Worm (Caenorhabditis elegans) whole organism, L1 larva: Measurements from ENCODE around the gene wht-7.

ENCODE experiments used
- C16A3.4 ChIP-seq: fragments of 150-350 bp; optimal IDR thresholded peaks from 2 replicates; lab custom pipeline; 2014; ENCODE audit warnings: missing biosample characterization, missing genetic modification characterization
- aly-2 ChIP-seq: fragments of 150-350 bp; optimal IDR thresholded peaks from 2 replicates; lab custom pipeline; 2014; ENCODE audit warnings: missing biosample characterization, missing genetic modification characterization
- blmp-1 ChIP-seq: fragments of 150-350 bp; optimal IDR thresholded peaks from 2 replicates; lab custom pipeline; 2014; ENCODE audit warnings: missing biosample characterization, missing genetic modification characterization
- ceh-88 ChIP-seq: fragments of 200-800 bp; sonication (Bioruptor generic); IDR thresholded peaks from 2 replicates; pipeline ENCODE4 v1.3.6; 2022; ENCODE audit warnings: missing genetic modification characterization, missing compliant biosample characterization
- ces-1 ChIP-seq: fragments of 150-350 bp; optimal IDR thresholded peaks from 2 replicates; lab custom pipeline; 2014; ENCODE audit warnings: missing biosample characterization, missing genetic modification reagents, missing genetic modification characterization
- dsc-1 ChIP-seq: sonication (generic microtip); optimal IDR thresholded peaks from 2 replicates; lab custom pipeline; 2016; ENCODE audit warnings: mild to moderate bottlenecking, missing genetic modification characterization, missing compliant biosample characterization
- efl-1 ChIP-seq, 4 experiments: fragments of 150-350 bp; optimal IDR thresholded peaks in 3 of 4; peaks in 1 of 4; 1 replicate in 1 of 4; 2 replicates in 3 of 4; lab custom pipeline; 2014; ENCODE audit warnings: missing biosample characterization in 2 of 4, missing genetic modification characterization in 2 of 4, missing genetic modification reagents in 2 of 4
- efl-3 ChIP-seq: fragments of 200-800 bp; sonication (Bioruptor generic); optimal IDR thresholded peaks from 2 replicates; lab custom pipeline; 2018; ENCODE audit warnings: mild to moderate bottlenecking, missing genetic modification characterization, missing compliant biosample characterization
- elt-2 ChIP-seq: sonication (generic microtip); optimal IDR thresholded peaks from 2 replicates; lab custom pipeline; 2016; ENCODE audit warnings: missing genetic modification characterization, mild to moderate bottlenecking, inconsistent platforms, missing compliant biosample characterization, missing genetic modification reagents
- fos-1 ChIP-seq: fragments of 150-350 bp; optimal IDR thresholded peaks from 2 replicates; lab custom pipeline; 2014; ENCODE audit warnings: missing biosample characterization, missing genetic modification characterization
- grh-1 ChIP-seq: fragments of 200-800 bp; sonication (Bioruptor generic); IDR thresholded peaks from 2 replicates; pipeline ENCODE4 v1.3.6; 2022; ENCODE audit warnings: missing genetic modification reagents, missing genetic modification characterization, missing compliant biosample characterization
- hpl-2 ChIP-seq: fragments of 150-350 bp; optimal IDR thresholded peaks from 2 replicates; lab custom pipeline; 2014; ENCODE audit warnings: missing biosample characterization, missing genetic modification reagents, missing genetic modification characterization
- irx-1 ChIP-seq: sonication (generic microtip); optimal IDR thresholded peaks from 2 replicates; lab custom pipeline; 2016; ENCODE audit warnings: missing genetic modification characterization, missing compliant biosample characterization
- jun-1 ChIP-seq: fragments of 150-350 bp; optimal IDR thresholded peaks from 2 replicates; lab custom pipeline; 2014; ENCODE audit warnings: missing biosample characterization, missing genetic modification reagents, missing genetic modification characterization
- lin-13 ChIP-seq: fragments of 150-350 bp; optimal IDR thresholded peaks from 2 replicates; lab custom pipeline; 2014; ENCODE audit warnings: missing biosample characterization, missing genetic modification reagents, missing genetic modification characterization
- lin-14 ChIP-seq: fragments of 200-800 bp; sonication (Bioruptor generic); optimal IDR thresholded peaks from 2 replicates; lab custom pipeline; 2018; ENCODE audit warnings: mild to moderate bottlenecking, missing genetic modification characterization, moderate library complexity, missing compliant biosample characterization
- lin-15B ChIP-seq: fragments of 150-350 bp; sonication (generic microtip); optimal IDR thresholded peaks from 3 replicates; lab custom pipeline; 2014; ENCODE audit warnings: missing biosample characterization, missing genetic modification characterization
- lin-35 ChIP-seq, 2 experiments: fragments of 150-350 bp; optimal IDR thresholded peaks; 2 replicates each; lab custom pipeline; 2014; ENCODE audit warnings: missing biosample characterization in 2 of 2, missing genetic modification characterization in 2 of 2, missing genetic modification reagents in 2 of 2
- lsy-2 ChIP-seq, 2 experiments: fragments of 150-350 bp; optimal IDR thresholded peaks; 2 replicates each; lab custom pipeline; 2014; ENCODE audit warnings: missing biosample characterization in 2 of 2, missing genetic modification characterization in 2 of 2
- mdl-1 ChIP-seq, 2 experiments: fragments of 150-350 bp; optimal IDR thresholded peaks; 2 replicates each; lab custom pipeline; 2014 to 2017; ENCODE audit warnings: missing biosample characterization in 2 of 2, missing genetic modification characterization in 2 of 2, inconsistent platforms in 1 of 2
- mef-2 ChIP-seq: fragments of 150-350 bp; optimal IDR thresholded peaks from 2 replicates; lab custom pipeline; 2014; ENCODE audit warnings: missing biosample characterization, missing genetic modification characterization
- mep-1 ChIP-seq: fragments of 150-350 bp; optimal IDR thresholded peaks from 2 replicates; lab custom pipeline; 2014; ENCODE audit warnings: missing biosample characterization, missing genetic modification characterization
- nhr-12 ChIP-seq: sonication (generic microtip); optimal IDR thresholded peaks from 2 replicates; lab custom pipeline; 2017; ENCODE audit warnings: missing biosample characterization, missing genetic modification characterization
- nhr-19 ChIP-seq: fragments of 200-800 bp; sonication (Bioruptor generic); conservative IDR thresholded peaks from 2 replicates; pipeline ENCODE4 v1.3.6; 2022; ENCODE audit warnings: missing genetic modification characterization, missing compliant biosample characterization
- nhr-20 ChIP-seq: sonication (generic microtip); optimal IDR thresholded peaks from 2 replicates; lab custom pipeline; 2016; ENCODE audit warnings: mild to moderate bottlenecking, missing genetic modification characterization, missing compliant biosample characterization
- nhr-237 ChIP-seq: fragments of 150-350 bp; optimal IDR thresholded peaks from 2 replicates; lab custom pipeline; 2014; ENCODE audit warnings: missing biosample characterization, missing genetic modification characterization
- nhr-28 ChIP-seq: fragments of 150-350 bp; optimal IDR thresholded peaks from 2 replicates; lab custom pipeline; 2014; ENCODE audit warnings: missing biosample characterization, missing genetic modification characterization
- nhr-47 ChIP-seq: sonication (generic microtip); optimal IDR thresholded peaks from 2 replicates; lab custom pipeline; 2016; ENCODE audit warnings: mild to moderate bottlenecking, missing genetic modification characterization, moderate library complexity, missing compliant biosample characterization
- nhr-71 ChIP-seq: sonication (generic microtip); optimal IDR thresholded peaks from 2 replicates; lab custom pipeline; 2016; ENCODE audit warnings: mild to moderate bottlenecking, missing genetic modification characterization, moderate library complexity, missing compliant biosample characterization
- nhr-77 ChIP-seq: fragments of 150-350 bp; optimal IDR thresholded peaks from 2 replicates; lab custom pipeline; 2014; ENCODE audit warnings: missing biosample characterization, missing genetic modification characterization
- nhr-84 ChIP-seq: sonication (generic microtip); optimal IDR thresholded peaks from 2 replicates; lab custom pipeline; 2017; ENCODE audit warnings: missing biosample characterization, missing genetic modification characterization
- nhr-85 ChIP-seq: sonication (generic microtip); peaks from one replicate; lab custom pipeline; 2016; ENCODE audit warnings: missing genetic modification characterization, inconsistent platforms, missing compliant biosample characterization
- nhr-90 ChIP-seq: sonication (generic microtip); optimal IDR thresholded peaks from 2 replicates; lab custom pipeline; 2016; ENCODE audit warnings: mild to moderate bottlenecking, missing genetic modification characterization, missing compliant biosample characterization; ENCODE audit not compliant: poor library complexity
- pax-3 ChIP-seq: fragments of 200-800 bp; sonication (Bioruptor generic); optimal IDR thresholded peaks from 2 replicates; lab custom pipeline; 2018; ENCODE audit warnings: mild to moderate bottlenecking, missing genetic modification characterization, moderate library complexity, missing compliant biosample characterization
- pqm-1 ChIP-seq: sonication (generic microtip); optimal IDR thresholded peaks from 3 replicates; lab custom pipeline; 2017; ENCODE audit warnings: missing biosample characterization, missing genetic modification characterization
- rnt-1 ChIP-seq: sonication (generic microtip); optimal IDR thresholded peaks from 2 replicates; lab custom pipeline; 2016; ENCODE audit warnings: mild to moderate bottlenecking, missing genetic modification characterization, moderate library complexity, missing compliant biosample characterization
- skn-1 ChIP-seq: fragments of 150-350 bp; optimal IDR thresholded peaks from 2 replicates; lab custom pipeline; 2014; ENCODE audit warnings: missing biosample characterization, missing genetic modification characterization
- snpc-4 ChIP-seq: fragments of 150-350 bp; optimal IDR thresholded peaks from 2 replicates; lab custom pipeline; 2014; ENCODE audit warnings: missing biosample characterization, missing genetic modification characterization
- sox-4 ChIP-seq: sonication (generic microtip); optimal IDR thresholded peaks from 2 replicates; lab custom pipeline; 2016; ENCODE audit warnings: missing genetic modification characterization, missing compliant biosample characterization
- sup-37 ChIP-seq: fragments of 200-800 bp; sonication (Bioruptor generic); optimal IDR thresholded peaks from 2 replicates; lab custom pipeline; 2018; ENCODE audit warnings: mild to moderate bottlenecking, missing genetic modification characterization, missing compliant biosample characterization
- swsn-7 ChIP-seq: sonication (generic microtip); optimal IDR thresholded peaks from 2 replicates; lab custom pipeline; 2016; ENCODE audit warnings: missing genetic modification characterization, missing compliant biosample characterization
- unc-130 ChIP-seq: fragments of 150-350 bp; optimal IDR thresholded peaks from 2 replicates; lab custom pipeline; 2017; ENCODE audit warnings: missing biosample characterization, missing genetic modification characterization, inconsistent platforms
- unc-30 ChIP-seq: sonication (generic microtip); optimal IDR thresholded peaks from 2 replicates; lab custom pipeline; 2017; ENCODE audit warnings: missing biosample characterization, missing genetic modification characterization
- unc-62 ChIP-seq: fragments of 150-350 bp; optimal IDR thresholded peaks from 2 replicates; lab custom pipeline; 2014; ENCODE audit warnings: missing biosample characterization, missing genetic modification reagents, missing genetic modification characterization
- unc-98 ChIP-seq: fragments of 200-800 bp; sonication (Bioruptor generic); IDR thresholded peaks from 2 replicates; pipeline ENCODE4 v1.3.6; 2022; ENCODE audit warnings: missing genetic modification characterization, missing compliant biosample characterization
- vab-15 ChIP-seq: sonication (generic microtip); optimal IDR thresholded peaks from 2 replicates; lab custom pipeline; 2017; ENCODE audit warnings: missing genotype, mild to moderate bottlenecking, missing genetic modification characterization, missing compliant biosample characterization
- xbp-1 ChIP-seq: sonication (generic microtip); optimal IDR thresholded peaks from 2 replicates; lab custom pipeline; 2016; ENCODE audit warnings: missing genetic modification characterization, missing compliant biosample characterization
- zip-4 ChIP-seq: fragments of 200-800 bp; sonication (Bioruptor generic); optimal IDR thresholded peaks from 2 replicates; lab custom pipeline; 2018; ENCODE audit warnings: mild to moderate bottlenecking, missing genetic modification characterization, moderate library complexity, missing compliant biosample characterization

The wht-7 gene

ce11 chrIII:6163381-6163780, 14.0 kb upstream of the wht-7 start:
- TF ChIP-seq dsc-1 (tag; lab: Kevin White, UChicago) (no peak), aly-2 (no peak), nhr-90 (tag; lab: Kevin White, UChicago) (no peak), jun-1 (tag; lab: Kevin White, UChicago) (no peak), irx-1 (tag; lab: Kevin White, UChicago) (no peak), ces-1 (GFP tag; lab: Kevin White, UChicago) (no peak), mef-2 (no peak), nhr-28 (tag; lab: Kevin White, UChicago) (no peak), nhr-84 (tag; lab: Kevin White, UChicago) (no peak), nhr-12 (tag; lab: Kevin White, UChicago) (no peak), unc-30 (tag; lab: Kevin White, UChicago) (no peak)

ce11 chrIII:6158642-6159475, 9.5 kb upstream of the wht-7 start, which contains the start of gene nfm-1:
TSS of gene nfm-1 (plus strand) at chrIII:6159453.
- TF ChIP-seq nhr-237: peak; percentile 33
- peak; percentile 57 for TF ChIP-seq blmp-1 (tag; lab: Kevin White, UChicago)
- no peak for TF ChIP-seq ces-1 (GFP tag; lab: Kevin White, UChicago)
- TF ChIP-seq efl-3 (GFP tag; lab: Kevin White, UChicago): no peak
- TF ChIP-seq mdl-1 (tag; optimal IDR thresholded peaks at IDR 0.05; lab: Kevin White, UChicago): peak in 1 of 2 experiments; percentile 23
- peak; percentile 10 for TF ChIP-seq sup-37 (GFP tag; lab: Kevin White, UChicago)
- peak; percentile 81 for TF ChIP-seq elt-2 (tag; lab: Kevin White, UChicago)
- TF ChIP-seq pqm-1: no peak
- TF ChIP-seq dsc-1 (tag; lab: Kevin White, UChicago): peak; percentile 60
- peak; percentile 64 for TF ChIP-seq unc-130
- peak; percentile 50 to 62 for TF ChIP-seq efl-1 (optimal IDR thresholded peaks at IDR 0.05; lab: Kevin White, UChicago)
- peak; percentile 30 to 93 for TF ChIP-seq efl-1 (GFP tag; optimal IDR thresholded peaks at IDR 0.05 in 1 of 2; lab: Kevin White, UChicago)
- peak; percentile 9 for TF ChIP-seq snpc-4 (tag; lab: Kevin White, UChicago)
- no peak for TF ChIP-seq nhr-12 (tag; lab: Kevin White, UChicago)
- TF ChIP-seq irx-1 (tag; lab: Kevin White, UChicago): peak; percentile 58
- peak; percentile 40 for TF ChIP-seq xbp-1
- TF ChIP-seq swsn-7 (tag; lab: Kevin White, UChicago): peak; percentile 59
- peak; percentile 77 for TF ChIP-seq mep-1 (tag; lab: Kevin White, UChicago)
- TF ChIP-seq skn-1 (tag; lab: Kevin White, UChicago): peak; percentile 24
- TF ChIP-seq nhr-20 (tag; lab: Kevin White, UChicago): peak; percentile 38
- TF ChIP-seq lin-13 (GFP tag; lab: Kevin White, UChicago): peak; percentile 17
- peak; percentile 5 for TF ChIP-seq lin-15B (tag; lab: Kevin White, UChicago)
- peak; percentile 14 for TF ChIP-seq nhr-77 (tag; lab: Kevin White, UChicago)
- TF ChIP-seq ceh-88 (GFP tag; lab: Robert Waterston, UW): 0 out of 2 replicates have a peak, but pooled peaks have one; percentile 18
- TF ChIP-seq hpl-2 (GFP tag; lab: Kevin White, UChicago): peak; percentile 58
- TF ChIP-seq nhr-47 (tag; lab: Kevin White, UChicago): peak; percentile 72
- TF ChIP-seq nhr-90 (tag; lab: Kevin White, UChicago): peak; percentile 62
- peak; percentile 57 for TF ChIP-seq C16A3.4 (tag; lab: Kevin White, UChicago)
- no peak for TF ChIP-seq pax-3 (tag; lab: Kevin White, UChicago)
- TF ChIP-seq nhr-85 (tag; lab: Kevin White, UChicago): peak; percentile 73
- peak; percentile 72 for TF ChIP-seq lin-14 (GFP tag; lab: Kevin White, UChicago)
- TF ChIP-seq nhr-71 (tag; lab: Kevin White, UChicago): peak; percentile 72
- peak; percentile 41 to 78 for TF ChIP-seq lin-35 (GFP tag; optimal IDR thresholded peaks at IDR 0.05; lab: Kevin White, UChicago)
- TF ChIP-seq fos-1 (tag; lab: Kevin White, UChicago): peak; percentile 42
- TF ChIP-seq nhr-19 (GFP tag; lab: Robert Waterston, UW): peak; percentile 71
- TF ChIP-seq lsy-2 (tag; optimal IDR thresholded peaks at IDR 0.05; lab: Kevin White, UChicago): peak; percentile 45 to 73
- TF ChIP-seq vab-15 (tag; lab: Kevin White, UChicago): peak; percentile 15
- TF ChIP-seq grh-1 (GFP tag; lab: Robert Waterston, UW): 0 out of 2 replicates have a peak, but pooled peaks have one; percentile 6
- peak; percentile 63 for TF ChIP-seq rnt-1 (tag; lab: Kevin White, UChicago)
- TF ChIP-seq unc-62: no peak
- TF ChIP-seq sox-4 (tag; lab: Kevin White, UChicago): no peak
- TF ChIP-seq zip-4 (GFP tag; lab: Kevin White, UChicago): no peak
- TF ChIP-seq unc-98 (GFP tag; lab: Robert Waterston, UW): peak; percentile 30; the same call in 1 of the 2 replicates
